Worm (Caenorhabditis elegans) whole organism, young adult: ENCODE measurements around the gene T19B10.12.

Source experiments
- B0035.1 ChIP-seq: sonication (generic microtip); optimal IDR thresholded peaks from 2 replicates; lab custom pipeline; 2016; ENCODE audit warnings: missing genetic modification characterization, mild to moderate bottlenecking, missing compliant biosample characterization, missing genotype, missing genetic modification reagents
- C06A6.2 ChIP-seq: fragments of 200-800 bp; sonication (Bioruptor generic); conservative IDR thresholded peaks from 2 replicates; pipeline ENCODE4 v1.3.6; 2022; ENCODE audit warnings: missing genetic modification characterization, missing compliant biosample characterization
- C17E4.6 ChIP-seq: fragments of 200-800 bp; sonication (Bioruptor generic); IDR thresholded peaks from 2 replicates; pipeline ENCODE4 v1.3.6; 2022; ENCODE audit warnings: missing genetic modification reagents, missing genetic modification characterization, missing compliant biosample characterization
- F23B12.7 ChIP-seq: sonication (generic microtip); optimal IDR thresholded peaks from 2 replicates; lab custom pipeline; 2017; ENCODE audit warnings: missing genetic modification characterization, mild to moderate bottlenecking, missing compliant biosample characterization, antibody characterized with exemption, moderate library complexity; ENCODE audit not compliant: insufficient read depth
- F52B5.7 ChIP-seq: sonication (generic microtip); optimal IDR thresholded peaks from 2 replicates; lab custom pipeline; 2016; ENCODE audit warnings: mild to moderate bottlenecking, missing genetic modification characterization, missing compliant biosample characterization
- Y53F4B.3 ChIP-seq: fragments of 200-800 bp; sonication (Bioruptor generic); IDR thresholded peaks from 2 replicates; pipeline ENCODE4 v1.3.6; 2022; ENCODE audit warnings: missing genetic modification reagents, missing genetic modification characterization, missing compliant biosample characterization
- Y53G8AR.9 ChIP-seq: fragments of 200-800 bp; sonication (Bioruptor generic); conservative IDR thresholded peaks from 2 replicates; pipeline ENCODE4 v1.3.6; 2022; ENCODE audit warnings: missing genetic modification reagents, missing genetic modification characterization, missing compliant biosample characterization
- Y56A3A.18 ChIP-seq: fragments of 200-800 bp; sonication (Bioruptor generic); IDR thresholded peaks from 2 replicates; pipeline ENCODE4 v1.3.6; 2022; ENCODE audit warnings: missing genetic modification reagents, missing genetic modification characterization, missing compliant biosample characterization
- Y67H2A.10 ChIP-seq: fragments of 200-800 bp; sonication (Bioruptor generic); conservative IDR thresholded peaks from 2 replicates; pipeline ENCODE4 v1.3.6; 2022; ENCODE audit warnings: missing genetic modification reagents, missing genetic modification characterization, missing compliant biosample characterization
- Y95B8A.8 ChIP-seq: fragments of 200-800 bp; sonication (Bioruptor generic); IDR thresholded peaks from 2 replicates; pipeline ENCODE4 v1.3.6; 2022; ENCODE audit warnings: missing genetic modification reagents, missing genetic modification characterization, missing compliant biosample characterization
- aptf-2 ChIP-seq: fragments of 200-800 bp; sonication (Bioruptor generic); conservative IDR thresholded peaks from 2 replicates; pipeline ENCODE4 v1.3.6; 2022; ENCODE audit warnings: missing genetic modification reagents, missing genetic modification characterization, missing compliant biosample characterization
- athp-1 ChIP-seq: sonication (generic microtip); optimal IDR thresholded peaks from 2 replicates; lab custom pipeline; 2017; ENCODE audit warnings: mild to moderate bottlenecking, missing genetic modification characterization, missing compliant biosample characterization
- attf-5 ChIP-seq: fragments of 200-800 bp; sonication (Bioruptor generic); optimal IDR thresholded peaks from 2 replicates; lab custom pipeline; 2018; ENCODE audit warnings: mild to moderate bottlenecking, missing genetic modification characterization, missing compliant biosample characterization
- attf-6 ChIP-seq: fragments of 200-800 bp; sonication (Bioruptor generic); IDR thresholded peaks from 2 replicates; pipeline ENCODE4 v1.3.6; 2022; ENCODE audit warnings: missing genetic modification reagents, missing genetic modification characterization, missing compliant biosample characterization
- ceh-91 ChIP-seq: fragments of 200-800 bp; sonication (Bioruptor generic); IDR thresholded peaks from 2 replicates; pipeline ENCODE4 v1.3.6; 2022; ENCODE audit warnings: missing genetic modification reagents, missing genetic modification characterization, missing compliant biosample characterization
- die-1 ChIP-seq: sonication (generic microtip); optimal IDR thresholded peaks from 2 replicates; lab custom pipeline; 2016; ENCODE audit warnings: missing genotype, mild to moderate bottlenecking, missing genetic modification characterization, missing compliant biosample characterization
- dpl-1 ChIP-seq: fragments of 150-350 bp; optimal IDR thresholded peaks from 2 replicates; lab custom pipeline; 2014; ENCODE audit warnings: missing biosample characterization, missing genetic modification reagents, missing genetic modification characterization
- efl-1 ChIP-seq: fragments of 150-350 bp; optimal IDR thresholded peaks from 2 replicates; lab custom pipeline; 2014; ENCODE audit warnings: missing biosample characterization, missing genetic modification reagents, missing genetic modification characterization
- egrh-3 ChIP-seq: fragments of 200-800 bp; sonication (Bioruptor generic); IDR thresholded peaks from 2 replicates; pipeline ENCODE4 v1.3.6; 2022; ENCODE audit warnings: missing genetic modification reagents, missing genetic modification characterization, missing compliant biosample characterization
- ekl-4 ChIP-seq: fragments of 200-800 bp; sonication (Bioruptor generic); IDR thresholded peaks from 2 replicates; pipeline ENCODE4 v1.3.6; 2022; ENCODE audit warnings: missing genetic modification reagents, missing genetic modification characterization, missing compliant biosample characterization
- ets-4 ChIP-seq: fragments of 200-800 bp; sonication (Bioruptor generic); optimal IDR thresholded peaks from 2 replicates; lab custom pipeline; 2018; ENCODE audit warnings: mild to moderate bottlenecking, missing genetic modification characterization, missing compliant biosample characterization
- him-1 ChIP-seq: sonication (generic microtip); optimal IDR thresholded peaks from 2 replicates; lab custom pipeline; 2016; ENCODE audit warnings: missing genotype, missing genetic modification reagents, missing genetic modification characterization, missing compliant biosample characterization
- hmg-1.2 ChIP-seq: fragments of 200-800 bp; sonication (Bioruptor generic); IDR thresholded peaks from 2 replicates; pipeline ENCODE4 v1.3.6; 2022; ENCODE audit warnings: missing genetic modification reagents, missing genetic modification characterization, missing compliant biosample characterization
- hmg-20 ChIP-seq: fragments of 200-800 bp; sonication (Bioruptor generic); IDR thresholded peaks from 2 replicates; pipeline ENCODE4 v1.3.6; 2022; ENCODE audit warnings: missing genetic modification reagents, missing genetic modification characterization, missing compliant biosample characterization
- hsf-1 ChIP-seq: fragments of 200-800 bp; sonication (Bioruptor generic); IDR thresholded peaks from 2 replicates; pipeline ENCODE4 v1.3.6; 2022; ENCODE audit warnings: missing genetic modification reagents, missing genetic modification characterization, missing compliant biosample characterization
- lin-26 ChIP-seq: fragments of 200-800 bp; sonication (Bioruptor generic); IDR thresholded peaks from 2 replicates; pipeline ENCODE4 v1.3.6; 2022; ENCODE audit warnings: missing genetic modification reagents, missing genetic modification characterization, missing compliant biosample characterization
- lin-35 ChIP-seq, 3 experiments: fragments of 150-350 bp in 2 of 3; sonication (generic microtip) in 1 of 3; optimal IDR thresholded peaks; 2 replicates each; lab custom pipeline; 2014 to 2018; ENCODE audit warnings: missing biosample characterization in 3 of 3, missing genetic modification characterization in 3 of 3, missing genetic modification reagents in 3 of 3
- lin-40 ChIP-seq: sonication (generic microtip); optimal IDR thresholded peaks from 2 replicates; lab custom pipeline; 2016; ENCODE audit warnings: missing genetic modification characterization, mild to moderate bottlenecking, missing compliant biosample characterization, missing genotype, missing genetic modification reagents
- lir-1 ChIP-seq: fragments of 200-800 bp; sonication (Bioruptor generic); conservative IDR thresholded peaks from 2 replicates; pipeline ENCODE4 v1.3.6; 2022; ENCODE audit warnings: missing genetic modification reagents, missing genetic modification characterization, missing compliant biosample characterization
- lsl-1 ChIP-seq: fragments of 200-800 bp; sonication (Bioruptor generic); optimal IDR thresholded peaks from 2 replicates; lab custom pipeline; 2018; ENCODE audit warnings: mild to moderate bottlenecking, missing genetic modification characterization, moderate library complexity, missing compliant biosample characterization
- madf-10 ChIP-seq: sonication (generic microtip); optimal IDR thresholded peaks from 2 replicates; lab custom pipeline; 2016; ENCODE audit warnings: mild to moderate bottlenecking, missing genetic modification characterization, missing compliant biosample characterization
- madf-3 ChIP-seq: fragments of 200-800 bp; sonication (Bioruptor generic); IDR thresholded peaks from 2 replicates; pipeline ENCODE4 v1.3.6; 2022; ENCODE audit warnings: missing genetic modification reagents, missing genetic modification characterization, missing compliant biosample characterization
- madf-8 ChIP-seq: fragments of 200-800 bp; sonication (Bioruptor generic); conservative IDR thresholded peaks from 2 replicates; pipeline ENCODE4 v1.3.6; 2022; ENCODE audit warnings: missing genetic modification reagents, missing genetic modification characterization, missing compliant biosample characterization
- nhr-120 ChIP-seq: fragments of 200-800 bp; sonication (Bioruptor generic); IDR thresholded peaks from 2 replicates; pipeline ENCODE4 v1.3.6; 2022; ENCODE audit warnings: missing genetic modification characterization, missing compliant biosample characterization
- pbrm-1 ChIP-seq: fragments of 200-800 bp; sonication (Bioruptor generic); IDR thresholded peaks from 2 replicates; pipeline ENCODE4 v1.3.6; 2022; ENCODE audit warnings: missing genetic modification reagents, missing genetic modification characterization, missing compliant biosample characterization
- pha-4 ChIP-seq: fragments of 150-350 bp; sonication (generic microtip); optimal IDR thresholded peaks from 2 replicates; lab custom pipeline; 2014; ENCODE audit warnings: missing biosample characterization, missing genetic modification reagents, missing genetic modification characterization
- rcor-1 ChIP-seq: fragments of 200-800 bp; sonication (Bioruptor generic); IDR thresholded peaks from 2 replicates; pipeline ENCODE4 v1.3.6; 2022; ENCODE audit warnings: missing genetic modification reagents, missing genetic modification characterization, missing compliant biosample characterization
- rec-8 ChIP-seq, 2 experiments: sonication (generic microtip); optimal IDR thresholded peaks; 2 replicates each; lab custom pipeline; 2016; ENCODE audit warnings: mild to moderate bottlenecking in 2 of 2, missing genetic modification characterization in 2 of 2, missing genetic modification reagents in 2 of 2, missing genotype in 2 of 2, missing biosample characterization in 1 of 2, missing compliant biosample characterization in 1 of 2, moderate library complexity in 1 of 2
- repo-1 ChIP-seq: sonication (generic microtip); optimal IDR thresholded peaks from 2 replicates; lab custom pipeline; 2017; ENCODE audit warnings: mild to moderate bottlenecking, missing genetic modification characterization, missing compliant biosample characterization
- snpc-1.3 ChIP-seq: sonication (generic microtip); optimal IDR thresholded peaks from 2 replicates; lab custom pipeline; 2017; ENCODE audit warnings: missing genetic modification characterization, mild to moderate bottlenecking, missing compliant biosample characterization, antibody characterized with exemption, moderate library complexity, missing genotype, missing genetic modification reagents; ENCODE audit not compliant: insufficient read depth
- snpc-3.4 ChIP-seq: sonication (generic microtip); optimal IDR thresholded peaks from 2 replicates; lab custom pipeline; 2017; ENCODE audit warnings: missing genetic modification characterization, mild to moderate bottlenecking, missing compliant biosample characterization, antibody characterized with exemption, moderate library complexity, missing genotype, missing genetic modification reagents
- tbp1 ChIP-seq: fragments of 200-800 bp; sonication (Bioruptor generic); optimal IDR thresholded peaks from 2 replicates; lab custom pipeline; 2018; ENCODE audit warnings: mild to moderate bottlenecking, missing genetic modification characterization, missing compliant biosample characterization
- tlf-1 ChIP-seq: fragments of 200-800 bp; sonication (Bioruptor generic); optimal IDR thresholded peaks from 2 replicates; lab custom pipeline; 2018; ENCODE audit warnings: mild to moderate bottlenecking, missing genetic modification characterization, missing compliant biosample characterization
- unc-62 ChIP-seq: fragments of 150-350 bp; optimal IDR thresholded peaks from 2 replicates; lab custom pipeline; 2014; ENCODE audit warnings: missing biosample characterization, missing genetic modification reagents, missing genetic modification characterization
- zim-3 ChIP-seq: sonication (generic microtip); optimal IDR thresholded peaks from 2 replicates; lab custom pipeline; 2017; ENCODE audit warnings: mild to moderate bottlenecking, missing genetic modification characterization, moderate library complexity, missing compliant biosample characterization
- ztf-18 ChIP-seq: sonication (generic microtip); optimal IDR thresholded peaks from 2 replicates; lab custom pipeline; 2016; ENCODE audit warnings: missing genotype, mild to moderate bottlenecking, missing genetic modification characterization, missing compliant biosample characterization
- ztf-28 ChIP-seq: fragments of 200-800 bp; sonication (Bioruptor generic); IDR thresholded peaks from 2 replicates; pipeline ENCODE4 v1.3.6; 2022; ENCODE audit warnings: missing genetic modification reagents, missing genetic modification characterization, missing compliant biosample characterization
- ztf-3 ChIP-seq: fragments of 200-800 bp; sonication (Bioruptor generic); optimal IDR thresholded peaks from 2 replicates; lab custom pipeline; 2018; ENCODE audit warnings: mild to moderate bottlenecking, missing genetic modification characterization, missing compliant biosample characterization

Gene T19B10.12

ce11 chrV:11228653-11229173 lies 22.1 kb upstream of the T19B10.12 start, which contains the start of gene pqn-70 (continued):
- TF ChIP-seq zim-3 (tag; lab: Kevin White, UChicago) (no peak), efl-1 (GFP tag; lab: Kevin White, UChicago) (peak; percentile 16), Y67H2A.10 (GFP tag; lab: Robert Waterston, UW) (peak; percentile 53; the same call in 1 of the 2 replicates), hmg-20 (GFP tag; lab: Robert Waterston, UW) (no peak), snpc-3.4 (tag; lab: Kevin White, UChicago) (peak; percentile 32), C17E4.6 (no peak), ekl-4 (peak; percentile 79), rcor-1 (peak; percentile 14; the same call in 1 of the 2 replicates), snpc-1.3 (no peak), ztf-18 (peak; percentile 47), pha-4 (tag; lab: Kevin White, UChicago) (no peak), tbp1 (GFP tag; lab: Kevin White, UChicago) (peak; percentile 62), lir-1 (GFP tag; lab: Robert Waterston, UW) (peak; percentile 45; the same call in 1 of the 2 replicates), ztf-3 (GFP tag; lab: Kevin White, UChicago) (no peak), ets-4 (GFP tag; lab: Kevin White, UChicago) (no peak), tlf-1 (GFP tag; lab: Kevin White, UChicago) (peak; percentile 46), die-1 (peak; percentile 15), lsl-1 (GFP tag; lab: Kevin White, UChicago) (peak; percentile 28), lin-26 (GFP tag; lab: Robert Waterston, UW) (peak; percentile 71; the same call in 1 of the 2 replicates), madf-3 (GFP tag; lab: Robert Waterston, UW) (0 out of 2 replicates have a peak, but pooled peaks have one; percentile 64), madf-10 (peak; percentile 76), attf-6 (GFP tag; lab: Robert Waterston, UW) (no peak), nhr-120 (GFP tag; lab: Robert Waterston, UW) (no peak), lin-35 (GFP tag; optimal IDR thresholded peaks at IDR 0.05; lab: Kevin White, UChicago) (no peak), lin-40 (tag; lab: Kevin White, UChicago) (peak; percentile 67), ztf-28 (GFP tag; lab: Robert Waterston, UW) (no peak), F23B12.7 (tag; lab: Kevin White, UChicago) (peak; percentile 53), egrh-3 (peak; percentile 58), hsf-1 (GFP tag; lab: Robert Waterston, UW) (no peak), hmg-1.2 (peak; percentile 94), Y53G8AR.9 (no peak), C06A6.2 (GFP tag; lab: Robert Waterston, UW) (0 out of 2 replicates have a peak, but pooled peaks have one; percentile 22), him-1 (no peak), athp-1 (tag; lab: Kevin White, UChicago) (peak; percentile 33), attf-5 (peak; percentile 81), Y95B8A.8 (GFP tag; lab: Robert Waterston, UW) (0 out of 2 replicates have a peak, but pooled peaks have one; percentile 7), pbrm-1 (GFP tag; lab: Robert Waterston, UW) (peak; percentile 68; the same call in 1 of the 2 replicates), rec-8 (tag; optimal IDR thresholded peaks at IDR 0.05; lab: Kevin White, UChicago) (no peak), F52B5.7 (tag; lab: Kevin White, UChicago) (no peak), Y53F4B.3 (GFP tag; lab: Robert Waterston, UW) (no peak), unc-62 (GFP tag; lab: Kevin White, UChicago) (no peak), ceh-91 (GFP tag; lab: Robert Waterston, UW) (no peak), dpl-1 (GFP tag; lab: Kevin White, UChicago) (no peak), repo-1 (tag; lab: Kevin White, UChicago) (no peak), B0035.1 (tag; lab: Kevin White, UChicago) (peak; percentile 33), Y56A3A.18 (no peak), madf-8 (GFP tag; lab: Robert Waterston, UW) (no peak), aptf-2 (GFP tag; lab: Robert Waterston, UW) (no peak)
